Worm (Caenorhabditis elegans): ENCODE results near the gene K08H10.6.
A peak's percentile ranks its signal among the peaks of the same experiment; 100 is the strongest.

DNA sequence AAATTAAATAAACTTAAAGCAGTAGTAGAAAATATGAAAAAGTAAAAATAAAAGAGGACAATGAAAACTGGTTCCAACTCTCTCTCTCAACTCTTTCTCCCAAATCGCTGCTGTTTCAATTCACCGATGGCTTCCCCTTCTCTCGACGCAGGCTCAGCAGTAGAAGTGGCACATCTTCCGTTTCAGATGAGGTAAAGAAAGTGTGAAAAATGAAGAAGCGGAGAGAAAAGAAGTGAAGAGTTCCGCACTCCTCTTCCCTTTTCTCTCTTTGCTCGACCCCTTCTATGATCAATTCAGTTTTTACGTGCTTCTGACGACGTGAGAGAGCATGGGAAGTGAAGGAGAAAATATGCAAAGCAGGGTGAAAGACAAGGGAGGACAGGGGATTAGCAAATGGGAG, 21.4 kb downstream of the K08H10.6 start:
- TF ChIP-seq elt-1 (tag; optimal IDR thresholded peaks at IDR 0.05), result no peak
- TF ChIP-seq alr-1 (tag; optimal IDR thresholded peaks at IDR 0.05), result no peak
- TF ChIP-seq unc-39 (tag; optimal IDR thresholded peaks at IDR 0.05), result no peak
- TF ChIP-seq blmp-1 (tag; optimal IDR thresholded peaks at IDR 0.05; ENCODE audit: insufficient read depth), result no peak
- TF ChIP-seq nhr-77 (tag; optimal IDR thresholded peaks at IDR 0.05), result no peak
- TF ChIP-seq R02D3.7 (tag; optimal IDR thresholded peaks at IDR 0.05), result no peak
- no peak for TF ChIP-seq nhr-10 (tag; optimal IDR thresholded peaks at IDR 0.05)
- TF ChIP-seq sem-4 (tag; optimal IDR thresholded peaks at IDR 0.05), result no peak
- TF ChIP-seq lsy-2 (tag; optimal IDR thresholded peaks at IDR 0.05), result peak in 1 of 2 experiments; percentile 17
- no peak for TF ChIP-seq mab-5 (tag; optimal IDR thresholded peaks at IDR 0.05)
- peak; percentile 23 for TF ChIP-seq zag-1 (tag; optimal IDR thresholded peaks at IDR 0.05)

Data from whole organism, L2 larva.